Fruit fly (Drosophila melanogaster): ENCODE measurements around the gene COX6AL2.

Gene COX6AL2

DNA sequence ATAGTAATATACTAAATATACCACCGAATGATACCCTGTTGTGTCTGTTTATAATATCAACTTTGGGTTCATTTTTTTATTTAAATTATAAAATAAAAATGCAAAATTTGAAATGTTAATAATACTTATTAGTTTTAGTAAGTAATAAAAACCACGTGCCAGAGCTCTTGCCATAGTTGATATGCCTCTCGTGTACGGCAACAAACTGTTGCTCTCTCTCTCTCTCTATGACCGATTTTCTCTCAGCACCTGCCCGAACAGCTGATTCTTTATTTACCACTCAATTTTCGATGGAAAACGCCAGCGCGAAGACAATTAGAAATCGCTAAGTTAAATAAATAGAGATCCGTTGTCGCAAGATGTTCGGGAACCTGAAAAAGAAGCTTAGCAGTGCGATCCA is 46.4 kb downstream of the COX6AL2 start, which contains the start of gene Dysb (continued):
- TF ChIP-seq inv (GFP tag; IDR thresholded peaks at IDR 0.05; ENCODE audit: partially characterized antibody) (no peak), bab2 (GFP tag; optimal IDR thresholded peaks at IDR 0.05) (peak; percentile 74), dmrt11E (tag; optimal IDR thresholded peaks at IDR 0.05) (peak; percentile 86), croc (GFP tag; conservative IDR thresholded peaks at IDR 0.05) (peak; percentile 69), row (GFP tag; IDR thresholded peaks at IDR 0.05) (peak; percentile 97), exex (tag; optimal IDR thresholded peaks at IDR 0.05) (peak; percentile 57), Aef1 (GFP tag; IDR thresholded peaks at IDR 0.05) (peak; percentile 78), CG6765 (GFP tag; optimal IDR thresholded peaks at IDR 0.05) (peak; percentile 79), CG10462 (GFP tag; optimal IDR thresholded peaks at IDR 0.05) (peak; percentile 45), Bgb (GFP tag; IDR thresholded peaks at IDR 0.05; ENCODE audit: partially characterized antibody) (no peak), gsb-n (tag; optimal IDR thresholded peaks at IDR 0.05) (peak; percentile 88), dysf (GFP tag; IDR thresholded peaks at IDR 0.05) (peak; percentile 89), Rfx (GFP tag; IDR thresholded peaks at IDR 0.05) (peak; percentile 96), Mes4 (GFP tag; optimal IDR thresholded peaks at IDR 0.05) (peak; percentile 27), CG6175 (GFP tag; IDR thresholded peaks at IDR 0.05) (peak; percentile 73; the same call in 2 of the 3 replicates), CG9727 (GFP tag; optimal IDR thresholded peaks at IDR 0.05) (peak; percentile 88), cg (GFP tag; optimal IDR thresholded peaks at IDR 0.05) (no peak), gsb (GFP tag; IDR thresholded peaks at IDR 0.05) (peak; percentile 75), kay (GFP tag; optimal IDR thresholded peaks at IDR 0.05) (peak; percentile 19), CG43689 (GFP tag; IDR thresholded peaks at IDR 0.05) (peak; percentile 67; the same call in 1 of the 2 replicates), CG32767 (GFP tag; IDR thresholded peaks at IDR 0.05) (peak; percentile 70), ap (GFP tag; IDR thresholded peaks at IDR 0.05) (peak; percentile 82), CG15073 (GFP tag; optimal IDR thresholded peaks at IDR 0.05) (no peak), crol (GFP tag; IDR thresholded peaks at IDR 0.05) (no peak), pnt (GFP tag; optimal IDR thresholded peaks at IDR 0.05) (peak; percentile 34), CG30020 (tag; optimal IDR thresholded peaks at IDR 0.05) (peak; percentile 57), CG1603 (tag; optimal IDR thresholded peaks at IDR 0.05) (peak; percentile 61), Pdp1 (GFP tag; optimal IDR thresholded peaks at IDR 0.05) (peak; percentile 49 to 61), pzg (GFP tag; optimal IDR thresholded peaks at IDR 0.05) (no peak), Doc3 (GFP tag; IDR thresholded peaks at IDR 0.05; ENCODE audit: partially characterized antibody) (peak; percentile 11; the same call in 1 of the 3 replicates), CG13424 (tag; optimal IDR thresholded peaks at IDR 0.05) (peak; percentile 89), CG12071 (GFP tag; optimal IDR thresholded peaks at IDR 0.05) (peak; percentile 79), pfk (GFP tag; optimal IDR thresholded peaks at IDR 0.05) (peak; percentile 38), CG18619 (GFP tag; optimal IDR thresholded peaks at IDR 0.05) (peak; percentile 84), Oli (tag; optimal IDR thresholded peaks at IDR 0.05) (peak; percentile 80), dan (GFP tag; IDR thresholded peaks at IDR 0.05) (no peak), Awh (GFP tag; IDR thresholded peaks at IDR 0.05) (peak; percentile 93; the same call in 1 of the 2 replicates), CG10565 (GFP tag; optimal IDR thresholded peaks at IDR 0.05) (no peak), Dfd (GFP tag; optimal IDR thresholded peaks at IDR 0.05) (no peak), CG1529 (GFP tag; optimal IDR thresholded peaks at IDR 0.05) (peak; percentile 75), CG14965 (GFP tag; optimal IDR thresholded peaks at IDR 0.05; ENCODE audit: borderline replicate concordance) (no peak), klu (GFP tag; IDR thresholded peaks at IDR 0.05) (peak; percentile 66), CG12942 (GFP tag; optimal IDR thresholded peaks at IDR 0.05) (peak; percentile 73), CG13296 (GFP tag; optimal IDR thresholded peaks at IDR 0.05) (peak; percentile 92), CG15011 (GFP tag; optimal IDR thresholded peaks at IDR 0.05) (peak; percentile 67), zen (tag; optimal IDR thresholded peaks at IDR 0.05) (peak; percentile 75), fd96Cb (tag; optimal IDR thresholded peaks at IDR 0.05) (peak; percentile 78), HmgD (GFP tag; optimal IDR thresholded peaks at IDR 0.05) (no peak), fd64A (GFP tag; optimal IDR thresholded peaks at IDR 0.05) (peak; percentile 52), CG10543 (GFP tag; optimal IDR thresholded peaks at IDR 0.05) (peak; percentile 83), vvl (GFP tag; IDR thresholded peaks at IDR 0.05) (peak; percentile 98)

Data from whole organism, embryonic.